Worm (Caenorhabditis elegans) whole organism, L3 larva: ENCODE results near the gene C34C6.10.

Source experiments
- ZK546.5 ChIP-seq: sonication (generic microtip); optimal IDR thresholded peaks from 2 replicates; lab custom pipeline; 2017; ENCODE audit warnings: missing biosample characterization, missing genetic modification characterization
- aly-2 ChIP-seq: fragments of 150-350 bp; optimal IDR thresholded peaks from 2 replicates; lab custom pipeline; 2014; ENCODE audit warnings: missing biosample characterization, missing genetic modification characterization
- ama-1 ChIP-seq: fragments of 150-350 bp; optimal IDR thresholded peaks from 2 replicates; lab custom pipeline; 2018
- ceh-16 ChIP-seq: sonication (generic microtip); optimal IDR thresholded peaks from 2 replicates; lab custom pipeline; 2017; ENCODE audit warnings: missing biosample characterization, missing genetic modification characterization
- ceh-28 ChIP-seq: fragments of 150-350 bp; optimal IDR thresholded peaks from 2 replicates; lab custom pipeline; 2014; ENCODE audit warnings: missing biosample characterization, missing genetic modification reagents, missing genetic modification characterization
- ceh-82 ChIP-seq: fragments of 150-350 bp; optimal IDR thresholded peaks from 2 replicates; lab custom pipeline; 2014; ENCODE audit warnings: missing biosample characterization, missing genetic modification characterization
- ceh-9 ChIP-seq: sonication (generic microtip); optimal IDR thresholded peaks from 2 replicates; lab custom pipeline; 2018; ENCODE audit warnings: missing biosample characterization, missing genetic modification characterization
- daf-12 ChIP-seq: fragments of 150-350 bp; optimal IDR thresholded peaks from 2 replicates; lab custom pipeline; 2014; ENCODE audit warnings: missing biosample characterization, missing genetic modification reagents, missing genetic modification characterization
- elt-1 ChIP-seq: fragments of 150-350 bp; optimal IDR thresholded peaks from 2 replicates; lab custom pipeline; 2014; ENCODE audit warnings: missing biosample characterization, missing genetic modification characterization
- elt-2 ChIP-seq: sonication (generic microtip); optimal IDR thresholded peaks from 2 replicates; lab custom pipeline; 2016; ENCODE audit warnings: missing genetic modification reagents, mild to moderate bottlenecking, missing genetic modification characterization, missing compliant biosample characterization
- elt-3 ChIP-seq, 3 experiments: fragments of 150-350 bp in 1 of 3; sonication (generic microtip) in 2 of 3; optimal IDR thresholded peaks; 2 replicates in 2 of 3; 4 replicates in 1 of 3; lab custom pipeline; 2014 to 2017; ENCODE audit warnings: missing biosample characterization in 3 of 3, missing genetic modification characterization in 3 of 3
- eor-1 ChIP-seq, 2 experiments: fragments of 150-350 bp; optimal IDR thresholded peaks; 2 replicates each; lab custom pipeline; 2014 to 2018; ENCODE audit warnings: missing biosample characterization in 2 of 2, missing genetic modification characterization in 2 of 2
- fkh-10 ChIP-seq: sonication (generic microtip); optimal IDR thresholded peaks from 2 replicates; lab custom pipeline; 2017; ENCODE audit warnings: missing biosample characterization, missing genetic modification reagents, missing genetic modification characterization
- fkh-2 ChIP-seq: fragments of 150-350 bp; optimal IDR thresholded peaks from 2 replicates; lab custom pipeline; 2014; ENCODE audit warnings: missing biosample characterization, missing genetic modification reagents, missing genetic modification characterization
- fos-1 ChIP-seq: fragments of 150-350 bp; optimal IDR thresholded peaks from 2 replicates; lab custom pipeline; 2014; ENCODE audit warnings: missing biosample characterization, missing genetic modification characterization
- hmg-11 ChIP-seq: sonication (generic microtip); optimal IDR thresholded peaks from 2 replicates; lab custom pipeline; 2016; ENCODE audit warnings: missing genetic modification characterization, missing compliant biosample characterization
- jun-1 ChIP-seq: fragments of 150-350 bp; optimal IDR thresholded peaks from 2 replicates; lab custom pipeline; 2014; ENCODE audit warnings: missing biosample characterization, missing genetic modification reagents, missing genetic modification characterization
- lin-15B ChIP-seq: fragments of 150-350 bp; optimal IDR thresholded peaks from 2 replicates; lab custom pipeline; 2014; ENCODE audit warnings: missing biosample characterization, missing genetic modification characterization
- lin-39 ChIP-seq: fragments of 150-350 bp; optimal IDR thresholded peaks from 2 replicates; lab custom pipeline; 2018; ENCODE audit warnings: missing biosample characterization, missing genetic modification reagents, missing genetic modification characterization
- lsy-12 ChIP-seq: sonication (generic microtip); optimal IDR thresholded peaks from 2 replicates; lab custom pipeline; 2016; ENCODE audit warnings: mild to moderate bottlenecking, missing genetic modification characterization, missing compliant biosample characterization
- mdl-1 ChIP-seq: fragments of 150-350 bp; optimal IDR thresholded peaks from 2 replicates; lab custom pipeline; 2014; ENCODE audit warnings: missing biosample characterization, missing genetic modification characterization
- mml-1 ChIP-seq: fragments of 150-350 bp; sonication (generic microtip); optimal IDR thresholded peaks from 3 replicates; lab custom pipeline; 2014; ENCODE audit warnings: missing biosample characterization, missing genetic modification characterization
- nfya-1 ChIP-seq: sonication (generic microtip); optimal IDR thresholded peaks from 2 replicates; lab custom pipeline; 2017; ENCODE audit warnings: missing genetic modification characterization, mild to moderate bottlenecking, missing compliant biosample characterization, antibody characterized with exemption, moderate library complexity; ENCODE audit not compliant: insufficient read depth
- nhr-11 ChIP-seq: fragments of 150-350 bp; optimal IDR thresholded peaks from 2 replicates; lab custom pipeline; 2014; ENCODE audit warnings: missing biosample characterization, missing genetic modification characterization
- nhr-12 ChIP-seq: fragments of 150-350 bp; optimal IDR thresholded peaks from 2 replicates; lab custom pipeline; 2014; ENCODE audit warnings: missing biosample characterization, missing genetic modification characterization
- nhr-23 ChIP-seq: fragments of 150-350 bp; optimal IDR thresholded peaks from 2 replicates; lab custom pipeline; 2014; ENCODE audit warnings: missing biosample characterization, missing genetic modification reagents, missing genetic modification characterization
- nhr-237 ChIP-seq: fragments of 150-350 bp; optimal IDR thresholded peaks from 2 replicates; lab custom pipeline; 2014; ENCODE audit warnings: missing biosample characterization, missing genetic modification characterization
- nhr-25 ChIP-seq: sonication (generic microtip); optimal IDR thresholded peaks from 2 replicates; lab custom pipeline; 2017; ENCODE audit warnings: missing biosample characterization, missing genetic modification characterization
- nhr-28 ChIP-seq: fragments of 150-350 bp; optimal IDR thresholded peaks from 2 replicates; lab custom pipeline; 2014; ENCODE audit warnings: missing biosample characterization, missing genetic modification characterization
- nhr-43 ChIP-seq: sonication (generic microtip); optimal IDR thresholded peaks from 2 replicates; lab custom pipeline; 2016; ENCODE audit warnings: mild to moderate bottlenecking, missing genetic modification characterization, missing compliant biosample characterization; ENCODE audit not compliant: poor library complexity, severe bottlenecking
- nhr-67 ChIP-seq: fragments of 150-350 bp; optimal IDR thresholded peaks from 2 replicates; lab custom pipeline; 2014; ENCODE audit warnings: missing biosample characterization, missing genetic modification characterization
- nhr-76 ChIP-seq: fragments of 150-350 bp; sonication (generic microtip); optimal IDR thresholded peaks from 5 replicates; lab custom pipeline; 2014; ENCODE audit warnings: missing biosample characterization, missing genetic modification characterization
- nhr-77 ChIP-seq: fragments of 150-350 bp; optimal IDR thresholded peaks from 2 replicates; lab custom pipeline; 2014; ENCODE audit warnings: missing biosample characterization, missing genetic modification characterization
- pha-4 ChIP-seq: fragments of 150-350 bp; optimal IDR thresholded peaks from 2 replicates; lab custom pipeline; 2014; ENCODE audit warnings: missing biosample characterization, missing genetic modification reagents, missing genetic modification characterization
- pqm-1 ChIP-seq: fragments of 150-350 bp; optimal IDR thresholded peaks from 2 replicates; lab custom pipeline; 2017; ENCODE audit warnings: missing biosample characterization, missing genetic modification characterization, inconsistent platforms
- sea-2 ChIP-seq: fragments of 150-350 bp; sonication (generic microtip); optimal IDR thresholded peaks from 4 replicates; lab custom pipeline; 2014; ENCODE audit warnings: missing biosample characterization, missing genetic modification reagents, missing genetic modification characterization
- skn-1 ChIP-seq: fragments of 150-350 bp; optimal IDR thresholded peaks from 2 replicates; lab custom pipeline; 2014; ENCODE audit warnings: missing biosample characterization, missing genetic modification characterization
- snpc-4 ChIP-seq: fragments of 150-350 bp; optimal IDR thresholded peaks from 2 replicates; lab custom pipeline; 2014; ENCODE audit warnings: missing biosample characterization, missing genetic modification characterization
- tbx-2 ChIP-seq: sonication (generic microtip); optimal IDR thresholded peaks from 2 replicates; lab custom pipeline; 2016; ENCODE audit warnings: mild to moderate bottlenecking, missing genetic modification characterization, missing compliant biosample characterization
- unc-39 ChIP-seq: sonication (generic microtip); optimal IDR thresholded peaks from 4 replicates; lab custom pipeline; 2017; ENCODE audit warnings: missing biosample characterization, missing genetic modification characterization
- unc-62 ChIP-seq: fragments of 150-350 bp; sonication (generic microtip); optimal IDR thresholded peaks from 4 replicates; lab custom pipeline; 2014; ENCODE audit warnings: missing biosample characterization, missing genetic modification reagents, missing genetic modification characterization
- zag-1 ChIP-seq: fragments of 150-350 bp; optimal IDR thresholded peaks from 2 replicates; lab custom pipeline; 2014; ENCODE audit warnings: missing biosample characterization, missing genetic modification characterization
- ztf-11 ChIP-seq: fragments of 150-350 bp; optimal IDR thresholded peaks from 2 replicates; lab custom pipeline; 2014; ENCODE audit warnings: missing biosample characterization, missing genetic modification characterization
- ztf-4 ChIP-seq: fragments of 150-350 bp; optimal IDR thresholded peaks from 2 replicates; lab custom pipeline; 2014; ENCODE audit warnings: missing biosample characterization, missing genetic modification characterization

Gene C34C6.10

ce11 chrII:8695783-8696182, at the start of gene C34C6.10:
Gene C34C6.10 (minus strand): TSS chrII:8695883.
- TF ChIP-seq ceh-82 (tag; lab: Kevin White, UChicago): no peak
- no peak for TF ChIP-seq nfya-1 (tag; lab: Kevin White, UChicago)
- TF ChIP-seq nhr-11 (tag; lab: Kevin White, UChicago): no peak
- no peak for TF ChIP-seq nhr-67 (tag; lab: Kevin White, UChicago)
- TF ChIP-seq eor-1 (tag; optimal IDR thresholded peaks at IDR 0.05; lab: Kevin White, UChicago): no peak
- TF ChIP-seq snpc-4 (tag; lab: Kevin White, UChicago): no peak

ce11 chrII:8744555-8745448, 49.1 kb upstream of the C34C6.10 start:
- peak; percentile 41 for TF ChIP-seq pha-4 (tag; lab: Kevin White, UChicago)
- TF ChIP-seq ztf-4 (tag; lab: Kevin White, UChicago): peak; percentile 4
- TF ChIP-seq ama-1 (lab: Kevin White, UChicago): peak; percentile 96
- TF ChIP-seq pqm-1: peak; percentile 3
- peak; percentile 67 for TF ChIP-seq nhr-23
- no peak for TF ChIP-seq nhr-28 (tag; lab: Kevin White, UChicago)
- peak; percentile 37 for TF ChIP-seq nfya-1 (tag; lab: Kevin White, UChicago)
- no peak for TF ChIP-seq ceh-9 (tag; lab: Kevin White, UChicago)
- TF ChIP-seq elt-3 (tag; optimal IDR thresholded peaks at IDR 0.05; lab: Kevin White, UChicago): no peak
- no peak for TF ChIP-seq zag-1 (tag; lab: Kevin White, UChicago)
- peak; percentile 85 for TF ChIP-seq nhr-25
- TF ChIP-seq unc-62: no peak
- TF ChIP-seq nhr-76 (tag; lab: Kevin White, UChicago): no peak
- peak; percentile 47 for TF ChIP-seq lin-39 (tag; lab: Kevin White, UChicago)
- no peak for TF ChIP-seq snpc-4 (tag; lab: Kevin White, UChicago)
- peak; percentile 36 for TF ChIP-seq nhr-43
- TF ChIP-seq elt-2 (tag; lab: Kevin White, UChicago): peak; percentile 24
- TF ChIP-seq jun-1 (tag; lab: Kevin White, UChicago): peak; percentile 20
- TF ChIP-seq mdl-1: peak; percentile 14
- TF ChIP-seq daf-12: no peak
- TF ChIP-seq, all 47 proteins: peak for 12

ce11 chrII:8743379-8744173, 47.9 kb upstream of the C34C6.10 start, which contains the start of gene mak-1:
Gene mak-1 (plus strand): TSS chrII:8744071.
- TF ChIP-seq lsy-12 (tag; lab: Kevin White, UChicago) (no peak), nfya-1 (tag; lab: Kevin White, UChicago) (peak; percentile 76), elt-3 (tag; optimal IDR thresholded peaks at IDR 0.05; lab: Kevin White, UChicago) (no peak), daf-12 (no peak), ceh-82 (tag; lab: Kevin White, UChicago) (no peak), skn-1 (tag; lab: Kevin White, UChicago) (no peak), zag-1 (tag; lab: Kevin White, UChicago) (no peak), pqm-1 (peak; percentile 46), ztf-11 (tag; lab: Kevin White, UChicago) (no peak), eor-1 (tag; optimal IDR thresholded peaks at IDR 0.05; lab: Kevin White, UChicago) (no peak), sea-2 (GFP tag; lab: Kevin White, UChicago) (no peak), nhr-43 (peak; percentile 65), ceh-28 (tag; lab: Kevin White, UChicago) (no peak), lin-39 (tag; lab: Kevin White, UChicago) (peak; percentile 30), nhr-77 (tag; lab: Kevin White, UChicago) (no peak), unc-62 (no peak), nhr-28 (tag; lab: Kevin White, UChicago) (no peak), ZK546.5 (tag; lab: Kevin White, UChicago) (no peak), nhr-25 (peak; percentile 55), fos-1 (tag; lab: Kevin White, UChicago) (no peak), elt-1 (no peak), mml-1 (tag; lab: Kevin White, UChicago) (no peak), ama-1 (lab: Kevin White, UChicago) (peak; percentile 94), nhr-237 (tag; lab: Kevin White, UChicago) (no peak), nhr-12 (tag; lab: Kevin White, UChicago) (no peak), nhr-11 (tag; lab: Kevin White, UChicago) (no peak), pha-4 (tag; lab: Kevin White, UChicago) (no peak), fkh-10 (GFP tag; lab: Kevin White, UChicago) (no peak), hmg-11 (tag; lab: Kevin White, UChicago) (no peak), tbx-2 (tag; lab: Kevin White, UChicago) (no peak), fkh-2 (tag; lab: Kevin White, UChicago) (no peak), nhr-67 (tag; lab: Kevin White, UChicago) (no peak), unc-39 (tag; lab: Kevin White, UChicago) (no peak), lin-15B (tag; lab: Kevin White, UChicago) (no peak), aly-2 (tag; lab: Kevin White, UChicago) (no peak), ceh-16 (tag; lab: Kevin White, UChicago) (no peak), nhr-76 (tag; lab: Kevin White, UChicago) (no peak)
